Worm (Caenorhabditis elegans): ENCODE data around the gene T22F7.1.

- TF ChIP-seq repo-1 (tag; optimal IDR thresholded peaks at IDR 0.05) (no peak), efl-1 (GFP tag; optimal IDR thresholded peaks at IDR 0.05) (no peak), hlh-12 (tag; optimal IDR thresholded peaks at IDR 0.05) (no peak)
These were observed 4.8 kb upstream of the T22F7.1 start for ce11 chrIII:537054-537453.

All from whole organism, young adult.